Fruit fly (Drosophila melanogaster): ENCODE measurements around the gene dnt.

dnt gene

DNA sequence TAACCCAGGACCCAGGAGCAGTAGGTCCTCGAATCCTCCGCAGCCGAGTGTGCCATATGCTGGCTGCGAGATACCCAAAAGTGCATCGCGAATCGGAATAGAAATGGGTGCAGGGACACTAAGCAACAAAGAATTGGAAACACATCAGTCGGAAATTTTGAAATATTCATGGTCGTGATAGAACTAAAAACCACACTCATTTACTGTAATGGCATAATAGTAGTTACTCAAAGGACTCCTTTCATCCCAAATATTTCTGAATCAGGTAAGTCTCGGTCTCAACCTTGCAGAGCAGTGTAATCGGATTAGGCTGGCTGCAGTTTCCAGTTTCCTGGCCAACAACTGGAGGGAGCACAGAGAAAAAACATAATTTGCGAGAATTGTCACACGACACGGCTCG is 13.1 kb upstream of the dnt start (continued):
- TF ChIP-seq CG42726 (GFP tag; IDR thresholded peaks at IDR 0.05; ENCODE audit: partially characterized antibody) (no peak), CG2889 (GFP tag; IDR thresholded peaks at IDR 0.05) (peak; percentile 59; the same call in 1 of the 3 replicates), Nf-YB (GFP tag; optimal IDR thresholded peaks at IDR 0.05) (no peak), ap (GFP tag; IDR thresholded peaks at IDR 0.05) (no peak), CG8290 (GFP tag; optimal IDR thresholded peaks at IDR 0.05) (no peak), CG8290 (tag; optimal IDR thresholded peaks at IDR 0.05) (peak in 1 of 2 experiments; percentile 2), row (GFP tag; IDR thresholded peaks at IDR 0.05) (peak; percentile 50; the same call in 2 of the 3 replicates), ttk (GFP tag; IDR thresholded peaks at IDR 0.05) (0 out of 2 replicates have a peak, but pooled peaks have one; percentile 35), Six4 (GFP tag; optimal IDR thresholded peaks at IDR 0.05) (peak; percentile 31), CG31441 (GFP tag; IDR thresholded peaks at IDR 0.05) (peak; percentile 50; the same call in 1 of the 2 replicates), Lpt (GFP tag; optimal IDR thresholded peaks at IDR 0.05) (no peak), Med (GFP tag) (peak; percentile 75), fd96Cb (tag; optimal IDR thresholded peaks at IDR 0.05) (peak; percentile 48), CG17328 (GFP tag; IDR thresholded peaks at IDR 0.05) (peak; percentile 48; the same call in 1 of the 2 replicates), CG6689 (GFP tag; IDR thresholded peaks at IDR 0.05) (peak; percentile 45; the same call in 1 of the 2 replicates), trh (GFP tag; optimal IDR thresholded peaks at IDR 0.05) (no peak), Spps (tag; optimal IDR thresholded peaks at IDR 0.05) (peak; percentile 52), chm (GFP tag; IDR thresholded peaks at IDR 0.05) (peak; percentile 41; the same call in 1 of the 2 replicates), salm (tag; optimal IDR thresholded peaks at IDR 0.05) (no peak), Hsf (GFP tag; optimal IDR thresholded peaks at IDR 0.05) (peak; percentile 13), trem (tag; optimal IDR thresholded peaks at IDR 0.05) (peak; percentile 38), bab2 (GFP tag; optimal IDR thresholded peaks at IDR 0.05) (no peak), Ptx1 (GFP tag; IDR thresholded peaks at IDR 0.05) (peak; percentile 27; the same call in 1 of the 2 replicates), grn (GFP tag; optimal IDR thresholded peaks at IDR 0.05) (no peak), ara (GFP tag; IDR thresholded peaks at IDR 0.05) (peak; percentile 60; the same call in 1 of the 2 replicates), Neu2 (GFP tag; optimal IDR thresholded peaks at IDR 0.05; ENCODE audit: borderline replicate concordance) (peak; percentile 50), prd (optimal IDR thresholded peaks at IDR 0.05) (no peak), prd (GFP tag; IDR thresholded peaks at IDR 0.05) (peak; percentile 70), lola (GFP tag; optimal IDR thresholded peaks at IDR 0.05) (peak in 1 of 3 experiments; percentile 67), CG30431 (GFP tag; optimal IDR thresholded peaks at IDR 0.05) (peak; percentile 22), CG1529 (GFP tag; optimal IDR thresholded peaks at IDR 0.05) (peak; percentile 14), CG1602 (GFP tag; optimal IDR thresholded peaks at IDR 0.05) (peak; percentile 12), Antp (GFP tag; optimal IDR thresholded peaks at IDR 0.05) (peak; percentile 18), CG34376 (GFP tag; optimal IDR thresholded peaks at IDR 0.05) (no peak), CG12391 (tag; optimal IDR thresholded peaks at IDR 0.05) (peak; percentile 33), gsb-n (tag; optimal IDR thresholded peaks at IDR 0.05) (peak; percentile 34), CG5245 (GFP tag; optimal IDR thresholded peaks at IDR 0.05) (peak; percentile 18), CG12071 (GFP tag; optimal IDR thresholded peaks at IDR 0.05) (no peak), dmrt99B (tag; optimal IDR thresholded peaks at IDR 0.05) (peak; percentile 32), CG33557 (GFP tag; optimal IDR thresholded peaks at IDR 0.05) (peak; percentile 43), tin (GFP tag; optimal IDR thresholded peaks at IDR 0.05) (peak; percentile 7), tap (tag; optimal IDR thresholded peaks at IDR 0.05) (peak; percentile 35), CG17361 (GFP tag; IDR thresholded peaks at IDR 0.05) (peak; percentile 38; the same call in 1 of the 3 replicates), CG11504 (tag; optimal IDR thresholded peaks at IDR 0.05) (peak; percentile 15), CG11456 (GFP tag; IDR thresholded peaks at IDR 0.05) (0 out of 3 replicates have a peak, but pooled peaks have one; percentile 12), CG4404 (GFP tag; IDR thresholded peaks at IDR 0.05) (peak; percentile 42; the same call in 1 of the 2 replicates), CG7839 (tag; optimal IDR thresholded peaks at IDR 0.05) (peak; percentile 29), oc (tag; optimal IDR thresholded peaks at IDR 0.05) (peak; percentile 82), CG12219 (GFP tag; optimal IDR thresholded peaks at IDR 0.05) (peak; percentile 13), CG1024 (GFP tag; IDR thresholded peaks at IDR 0.05) (0 out of 2 replicates have a peak, but pooled peaks have one; percentile 23), ab (GFP tag; optimal IDR thresholded peaks at IDR 0.05) (no peak)

Measured in whole organism, embryonic.